Worm (Caenorhabditis elegans): ENCODE measurements around the gene ZC518.8.
A peak's percentile ranks its signal among the peaks of the same experiment; 100 is the strongest.

Gene ZC518.8

DNA sequence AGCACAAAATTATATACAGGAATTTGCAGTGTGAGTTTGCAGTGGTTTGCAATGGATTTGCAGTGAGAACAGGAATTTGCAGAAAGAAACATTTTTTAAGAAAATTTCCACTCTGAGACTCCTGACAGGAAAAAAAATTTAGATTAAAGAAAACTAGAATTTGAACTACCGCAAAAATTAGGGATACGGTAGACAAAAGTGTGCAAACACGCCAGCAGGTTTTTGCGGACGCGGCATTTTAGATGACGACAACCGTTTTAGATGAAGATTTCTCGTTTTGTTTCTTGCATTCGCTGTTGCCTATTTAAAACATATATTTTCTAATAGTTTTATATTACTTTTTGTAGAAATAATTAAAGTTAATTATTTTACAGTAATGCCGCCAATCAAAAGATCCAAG, 10.2 kb upstream of the ZC518.8 start, which contains the start of gene wdr-46 (continued):
- TF ChIP-seq nhr-10 (tag; optimal IDR thresholded peaks at IDR 0.05) (no peak), egl-43 (GFP tag; IDR thresholded peaks at IDR 0.05) (no peak), duxl-1 (tag; optimal IDR thresholded peaks at IDR 0.05; ENCODE audit: poor library complexity) (peak; percentile 75), pha-4 (GFP tag; IDR thresholded peaks at IDR 0.05) (no peak; the same call in 1 of the 2 replicates), pha-4 (tag; optimal IDR thresholded peaks at IDR 0.05) (peak; percentile 63), vab-7 (GFP tag; IDR thresholded peaks at IDR 0.05) (no peak), nhr-77 (tag; optimal IDR thresholded peaks at IDR 0.05) (peak; percentile 73), ZK546.5 (tag; optimal IDR thresholded peaks at IDR 0.05) (peak in 1 of 2 experiments; percentile 76), unc-62 (GFP tag; optimal IDR thresholded peaks at IDR 0.05 in 1 of 2) (peak in 1 of 2 experiments; percentile 89), unc-62 (tag; optimal IDR thresholded peaks at IDR 0.05) (no peak), attf-4 (tag; optimal IDR thresholded peaks at IDR 0.05) (no peak), mxl-3 (GFP tag; optimal IDR thresholded peaks at IDR 0.05) (no peak), lir-3 (tag; optimal IDR thresholded peaks at IDR 0.05) (no peak), F37D6.2 (tag; optimal IDR thresholded peaks at IDR 0.05) (peak; percentile 47), jun-1 (tag; optimal IDR thresholded peaks at IDR 0.05) (peak; percentile 20), F10B5.3 (tag; optimal IDR thresholded peaks at IDR 0.05) (no peak), daf-16 (GFP tag; optimal IDR thresholded peaks at IDR 0.05) (no peak), daf-16 (tag; optimal IDR thresholded peaks at IDR 0.05) (peak; percentile 27), R02D3.7 (tag; optimal IDR thresholded peaks at IDR 0.05) (no peak), php-3 (GFP tag; IDR thresholded peaks at IDR 0.05) (no peak), hlh-30 (tag; optimal IDR thresholded peaks at IDR 0.05; ENCODE audit: insufficient read depth) (peak; percentile 82), ztf-11 (tag; optimal IDR thresholded peaks at IDR 0.05) (no peak), aha-1 (tag) (peak; percentile 93), Y75B8A.6 (GFP tag; IDR thresholded peaks at IDR 0.05) (no peak), spr-1 (tag; optimal IDR thresholded peaks at IDR 0.05) (peak; percentile 40), nhr-42 (GFP tag; IDR thresholded peaks at IDR 0.05) (no peak), Y48G9A.11 (GFP tag; IDR thresholded peaks at IDR 0.05) (0 out of 2 replicates have a peak, but pooled peaks have one; percentile 21), rbr-2 (tag; optimal IDR thresholded peaks at IDR 0.05) (peak; percentile 71), nhr-11 (tag; optimal IDR thresholded peaks at IDR 0.05) (peak; percentile 16), F49E8.2 (tag; optimal IDR thresholded peaks at IDR 0.05; ENCODE audit: borderline replicate concordance) (peak; percentile 2), Y105C5A.15 (GFP tag; IDR thresholded peaks at IDR 0.05) (no peak), spr-3 (GFP tag; optimal IDR thresholded peaks at IDR 0.05) (no peak), dmd-6 (GFP tag; IDR thresholded peaks at IDR 0.05) (peak; percentile 54), T26A8.4 (GFP tag; IDR thresholded peaks at IDR 0.05) (peak; percentile 80), hlh-11 (tag; optimal IDR thresholded peaks at IDR 0.05) (peak; percentile 62), dve-1 (tag; optimal IDR thresholded peaks at IDR 0.05; ENCODE audit: insufficient read depth) (peak; percentile 78), sdz-12 (GFP tag; optimal IDR thresholded peaks at IDR 0.05) (no peak), dpl-1 (GFP tag; optimal IDR thresholded peaks at IDR 0.05) (peak; percentile 99), hif-1 (tag; optimal IDR thresholded peaks at IDR 0.05) (peak in 1 of 2 experiments; percentile 56), dmd-8 (GFP tag; IDR thresholded peaks at IDR 0.05) (no peak), madf-9 (GFP tag; conservative IDR thresholded peaks at IDR 0.05) (no peak), tra-1 (GFP tag; IDR thresholded peaks at IDR 0.05) (0 out of 2 replicates have a peak, but pooled peaks have one; percentile 9), nhr-6 (tag; optimal IDR thresholded peaks at IDR 0.05) (peak; percentile 47), ceh-20 (GFP tag; IDR thresholded peaks at IDR 0.05) (peak; percentile 30; the same call in 1 of the 2 replicates), F44E2.7 (GFP tag; IDR thresholded peaks at IDR 0.05) (no peak), egl-27 (tag; optimal IDR thresholded peaks at IDR 0.05) (no peak), mes-2 (tag; optimal IDR thresholded peaks at IDR 0.05; ENCODE audit: poor library complexity, severe bottlenecking) (peak; percentile 91), hmg-1.1 (GFP tag; IDR thresholded peaks at IDR 0.05) (peak; percentile 74), nhr-28 (tag; optimal IDR thresholded peaks at IDR 0.05) (peak; percentile 50), daf-19 (GFP tag; conservative IDR thresholded peaks at IDR 0.05) (no peak), ctbp-1 (GFP tag; IDR thresholded peaks at IDR 0.05) (0 out of 2 replicates have a peak, but pooled peaks have one; percentile 7), zip-2 (tag; optimal IDR thresholded peaks at IDR 0.05) (peak; percentile 30)
